Worm (Caenorhabditis elegans) whole organism, late embryonic: ENCODE measurements around the gene fbxa-206.

ENCODE experiments used
- F13H6.1 ChIP-seq: sonication (generic microtip); optimal IDR thresholded peaks from 2 replicates; lab custom pipeline; 2016; ENCODE audit warnings: missing genetic modification characterization, missing compliant biosample characterization
- K09A11.1 ChIP-seq: sonication (generic microtip); optimal IDR thresholded peaks from 2 replicates; lab custom pipeline; 2017; ENCODE audit warnings: antibody characterized with exemption, mild to moderate bottlenecking, missing genetic modification characterization, missing compliant biosample characterization; ENCODE audit not compliant: insufficient read depth
- T23F11.4 ChIP-seq: fragments of 200-800 bp; sonication (Bioruptor generic); optimal IDR thresholded peaks from 2 replicates; lab custom pipeline; 2018; ENCODE audit warnings: mild to moderate bottlenecking, missing genetic modification characterization, missing compliant biosample characterization
- Y22D7AL.16 ChIP-seq: sonication (generic microtip); optimal IDR thresholded peaks from 2 replicates; lab custom pipeline; 2016; ENCODE audit warnings: missing genetic modification characterization, missing compliant biosample characterization
- ahr-1 ChIP-seq: sonication (generic microtip); optimal IDR thresholded peaks from 2 replicates; lab custom pipeline; 2016; ENCODE audit warnings: missing genetic modification characterization, missing compliant biosample characterization
- ama-1 ChIP-seq: fragments of 150-350 bp; optimal IDR thresholded peaks from 2 replicates; lab custom pipeline; 2014
- ceh-19 ChIP-seq: fragments of 200-800 bp; sonication (Bioruptor generic); optimal IDR thresholded peaks from 2 replicates; lab custom pipeline; 2018; ENCODE audit warnings: mild to moderate bottlenecking, missing genetic modification characterization, missing compliant biosample characterization
- ceh-34 ChIP-seq: sonication (generic microtip); optimal IDR thresholded peaks from 2 replicates; lab custom pipeline; 2016; ENCODE audit warnings: mild to moderate bottlenecking, missing genetic modification characterization, missing compliant biosample characterization
- ceh-45 ChIP-seq: fragments of 200-800 bp; sonication (Bioruptor generic); IDR thresholded peaks from 2 replicates; pipeline ENCODE4 v1.3.6; 2022; ENCODE audit warnings: missing genetic modification reagents, missing genetic modification characterization, missing compliant biosample characterization
- ceh-48 ChIP-seq: sonication (generic microtip); optimal IDR thresholded peaks from 2 replicates; lab custom pipeline; 2016; ENCODE audit warnings: missing genetic modification characterization, inconsistent platforms, missing compliant biosample characterization
- elt-4 ChIP-seq: sonication (generic microtip); optimal IDR thresholded peaks from 2 replicates; lab custom pipeline; 2016; ENCODE audit warnings: missing genetic modification characterization, missing compliant biosample characterization
- ets-4 ChIP-seq: sonication (generic microtip); optimal IDR thresholded peaks from 2 replicates; lab custom pipeline; 2016; ENCODE audit warnings: missing genetic modification characterization, missing compliant biosample characterization
- eyg-1 ChIP-seq: sonication (generic microtip); optimal IDR thresholded peaks from 2 replicates; lab custom pipeline; 2016; ENCODE audit warnings: missing genotype, missing genetic modification characterization, missing compliant biosample characterization
- hlh-15 ChIP-seq: sonication (generic microtip); optimal IDR thresholded peaks from 2 replicates; lab custom pipeline; 2016; ENCODE audit warnings: missing genetic modification characterization, missing compliant biosample characterization
- hlh-6 ChIP-seq: sonication (generic microtip); optimal IDR thresholded peaks from 2 replicates; lab custom pipeline; 2016; ENCODE audit warnings: missing genotype, missing genetic modification characterization, missing compliant biosample characterization
- hlh-8 ChIP-seq: sonication (generic microtip); optimal IDR thresholded peaks from 2 replicates; lab custom pipeline; 2016; ENCODE audit warnings: missing genotype, missing genetic modification characterization, missing compliant biosample characterization
- lin-11 ChIP-seq: fragments of 200-800 bp; sonication (Bioruptor generic); optimal IDR thresholded peaks from 2 replicates; lab custom pipeline; 2018; ENCODE audit warnings: mild to moderate bottlenecking, missing genetic modification characterization, missing compliant biosample characterization
- madf-2 ChIP-seq: sonication (generic microtip); optimal IDR thresholded peaks from 2 replicates; lab custom pipeline; 2017; ENCODE audit warnings: missing genetic modification characterization, missing compliant biosample characterization
- nfya-1 ChIP-seq: sonication (generic microtip); optimal IDR thresholded peaks from 2 replicates; lab custom pipeline; 2017; ENCODE audit warnings: missing genetic modification characterization, mild to moderate bottlenecking, missing compliant biosample characterization, antibody characterized with exemption, moderate library complexity
- nhr-232 ChIP-seq: sonication (generic microtip); optimal IDR thresholded peaks from 2 replicates; lab custom pipeline; 2016; ENCODE audit warnings: missing genetic modification characterization, missing compliant biosample characterization
- npax-4 ChIP-seq: sonication (generic microtip); optimal IDR thresholded peaks from 2 replicates; lab custom pipeline; 2016; ENCODE audit warnings: missing genetic modification characterization, missing compliant biosample characterization
- odd-2 ChIP-seq: sonication (generic microtip); optimal IDR thresholded peaks from 2 replicates; lab custom pipeline; 2017; ENCODE audit warnings: antibody characterized with exemption, mild to moderate bottlenecking, missing genetic modification characterization, missing compliant biosample characterization
- pag-3 ChIP-seq: sonication (generic microtip); optimal IDR thresholded peaks from 2 replicates; lab custom pipeline; 2016; ENCODE audit warnings: missing compliant biosample characterization, missing genetic modification characterization, borderline replicate concordance
- pat-9 ChIP-seq: fragments of 200-800 bp; sonication (Bioruptor generic); optimal IDR thresholded peaks from 2 replicates; lab custom pipeline; 2018; ENCODE audit warnings: mild to moderate bottlenecking, missing genetic modification characterization, moderate library complexity, missing compliant biosample characterization
- pax-1 ChIP-seq: fragments of 150-350 bp; optimal IDR thresholded peaks from 2 replicates; lab custom pipeline; 2014; ENCODE audit warnings: missing biosample characterization, missing genetic modification characterization
- pqm-1 ChIP-seq: sonication (generic microtip); optimal IDR thresholded peaks from 2 replicates; lab custom pipeline; 2016; ENCODE audit warnings: missing genetic modification characterization, missing compliant biosample characterization
- ref-2 ChIP-seq: sonication (generic microtip); optimal IDR thresholded peaks from 2 replicates; lab custom pipeline; 2016; ENCODE audit warnings: missing genetic modification characterization, missing compliant biosample characterization
- sdc-2 ChIP-seq: sonication (generic microtip); optimal IDR thresholded peaks from 2 replicates; lab custom pipeline; 2016; ENCODE audit warnings: missing genotype, missing genetic modification characterization, missing compliant biosample characterization
- sox-2 ChIP-seq: fragments of 200-800 bp; sonication (Bioruptor generic); IDR thresholded peaks from 2 replicates; pipeline ENCODE4 v1.3.6; 2022; ENCODE audit warnings: missing genetic modification reagents, missing genetic modification characterization, missing compliant biosample characterization
- sox-4 ChIP-seq: sonication (generic microtip); optimal IDR thresholded peaks from 2 replicates; lab custom pipeline; 2017; ENCODE audit warnings: mild to moderate bottlenecking, missing genetic modification characterization, inconsistent platforms, missing compliant biosample characterization
- tbx-7 ChIP-seq: sonication (generic microtip); optimal IDR thresholded peaks from 2 replicates; lab custom pipeline; 2016; ENCODE audit warnings: missing genotype, missing genetic modification characterization, missing compliant biosample characterization
- ttx-3 ChIP-seq: sonication (generic microtip); optimal IDR thresholded peaks from 2 replicates; lab custom pipeline; 2016; ENCODE audit warnings: missing genetic modification reagents, missing genetic modification characterization, missing compliant biosample characterization
- unc-42 ChIP-seq: sonication (generic microtip); optimal IDR thresholded peaks from 2 replicates; lab custom pipeline; 2016; ENCODE audit warnings: missing genotype, missing genetic modification characterization, missing compliant biosample characterization
- unc-55 ChIP-seq: sonication (generic microtip); optimal IDR thresholded peaks from 2 replicates; lab custom pipeline; 2017; ENCODE audit warnings: missing biosample characterization, missing genetic modification reagents, missing genetic modification characterization

The fbxa-206 gene

DNA sequence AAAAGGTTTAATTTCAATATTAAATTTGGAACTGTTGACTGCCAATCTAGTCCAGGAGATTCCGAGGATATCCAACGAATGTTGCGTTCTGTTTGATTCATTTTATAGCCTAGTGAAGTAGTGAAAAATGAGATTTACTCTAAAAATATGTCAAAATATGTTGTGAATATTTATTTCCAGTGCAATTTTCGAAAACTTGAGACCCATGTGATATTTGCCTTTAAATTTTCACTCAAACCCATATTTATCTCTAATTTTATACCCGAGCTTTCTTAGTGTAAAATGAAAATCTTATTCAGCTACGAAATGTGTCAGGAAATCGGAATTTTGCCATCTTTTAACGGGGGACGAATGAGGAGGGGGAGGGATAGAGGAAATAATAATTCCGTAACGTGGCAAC, 8.4 kb downstream of the fbxa-206 start, which contains the start of gene F09C6.16:
Gene F09C6.16 (minus strand): TSS at position 101 of the 400 bp plus-strand sequence.
- TF ChIP-seq hlh-8 (tag; lab: Kevin White, UChicago): no peak
- no peak for TF ChIP-seq odd-2 (tag; lab: Kevin White, UChicago)
- TF ChIP-seq pqm-1 (tag; lab: Kevin White, UChicago): no peak
- no peak for TF ChIP-seq hlh-15 (tag; lab: Kevin White, UChicago)
- no peak for TF ChIP-seq eyg-1 (tag; lab: Kevin White, UChicago)
- no peak for TF ChIP-seq ref-2 (tag; lab: Kevin White, UChicago)
- TF ChIP-seq unc-55 (GFP tag; lab: Kevin White, UChicago): no peak
- no peak for TF ChIP-seq ceh-34 (tag; lab: Kevin White, UChicago)
- TF ChIP-seq lin-11 (tag; lab: Kevin White, UChicago): no peak
- no peak for TF ChIP-seq sox-2 (GFP tag; lab: Robert Waterston, UW)
- no peak for TF ChIP-seq K09A11.1
- no peak for TF ChIP-seq pag-3 (tag; lab: Kevin White, UChicago)
- no peak for TF ChIP-seq F13H6.1
- TF ChIP-seq hlh-6 (tag; lab: Kevin White, UChicago): no peak
- TF ChIP-seq T23F11.4 (GFP tag; lab: Kevin White, UChicago): no peak

DNA sequence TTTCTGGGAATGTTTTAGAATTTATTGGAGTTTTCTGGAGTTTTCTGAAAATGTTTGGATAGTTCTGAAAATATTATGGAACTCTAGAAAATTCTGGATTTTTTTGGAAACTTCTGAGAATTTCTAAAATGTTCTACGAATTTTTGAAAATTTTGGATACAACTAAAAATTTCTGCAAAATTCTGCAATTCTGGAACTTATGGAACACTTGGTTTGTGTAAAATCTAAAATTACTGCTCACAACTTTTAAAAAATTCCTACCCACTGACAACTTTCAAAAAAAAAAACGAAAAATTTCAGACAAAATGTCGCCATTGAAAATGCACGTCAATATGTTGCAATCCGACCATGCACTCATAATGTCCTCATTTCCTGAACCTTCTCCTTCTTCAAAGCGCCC, 13.7 kb downstream of the fbxa-206 start, which contains the start of gene nhr-262:
Gene nhr-262 (plus strand): TSS at position 301 of the 400 bp plus-strand sequence.
- TF ChIP-seq sox-4 (tag; lab: Kevin White, UChicago) (no peak), ceh-19 (GFP tag; lab: Kevin White, UChicago) (no peak), odd-2 (tag; lab: Kevin White, UChicago) (no peak), nfya-1 (tag; lab: Kevin White, UChicago) (no peak), ceh-45 (no peak), madf-2 (tag; lab: Kevin White, UChicago) (no peak), pag-3 (tag; lab: Kevin White, UChicago) (no peak), elt-4 (tag; lab: Kevin White, UChicago) (no peak), ama-1 (lab: Kevin White, UChicago) (no peak), hlh-15 (tag; lab: Kevin White, UChicago) (no peak), npax-4 (tag; lab: Kevin White, UChicago) (no peak), hlh-8 (tag; lab: Kevin White, UChicago) (no peak), sox-2 (GFP tag; lab: Robert Waterston, UW) (no peak), unc-42 (tag; lab: Kevin White, UChicago) (no peak), ahr-1 (tag; lab: Kevin White, UChicago) (no peak), pax-1 (tag; lab: Kevin White, UChicago) (no peak)

DNA sequence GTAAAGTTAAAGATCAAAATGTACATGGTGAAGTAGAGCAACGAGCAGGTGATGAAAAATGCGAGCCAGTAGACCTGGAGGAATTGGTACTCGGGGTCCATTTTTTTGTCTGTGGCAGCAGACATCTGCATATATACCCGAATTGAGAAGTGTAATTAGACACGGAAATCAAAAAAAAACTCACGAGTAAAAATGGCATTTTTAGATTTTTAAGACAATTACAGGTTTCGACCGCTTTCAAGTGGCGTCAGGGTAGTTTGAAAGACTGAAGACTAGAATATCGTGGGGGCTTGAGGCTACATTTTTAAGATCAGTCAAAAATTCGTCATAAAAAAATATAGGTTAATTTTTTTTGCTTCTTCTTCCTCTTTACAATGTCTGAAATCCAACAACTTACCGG, 15.6 kb downstream of the fbxa-206 start, which contains the start of gene srd-68:
Gene srd-68 (minus strand): TSS at position 101 of the 400 bp plus-strand sequence.
- TF ChIP-seq unc-42 (tag; lab: Kevin White, UChicago): no peak
- TF ChIP-seq K09A11.1: no peak
- no peak for TF ChIP-seq tbx-7 (tag; lab: Kevin White, UChicago)
- no peak for TF ChIP-seq pat-9

DNA sequence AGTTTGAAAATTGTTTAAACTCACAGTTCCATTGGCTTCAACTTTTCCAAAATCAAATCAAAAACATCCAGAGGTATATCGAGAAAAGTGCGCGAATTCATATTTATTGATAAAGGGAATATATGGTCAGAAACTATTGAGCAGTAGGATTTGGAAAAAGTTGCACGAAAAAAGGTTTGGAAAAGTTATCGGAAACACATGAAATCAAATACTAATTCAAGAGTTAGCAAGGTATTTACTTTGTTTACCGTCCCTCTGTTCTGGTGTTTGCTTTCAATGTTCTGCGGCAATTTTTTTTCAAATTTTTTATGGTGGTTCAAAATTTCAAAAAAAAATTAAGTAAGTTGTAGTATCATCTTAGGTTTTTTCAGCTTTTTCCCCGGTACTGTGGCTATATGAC, 18.9 kb downstream of the fbxa-206 start, which contains the start of gene fbxa-45:
Gene fbxa-45 (minus strand): TSS at position 101 of the 400 bp plus-strand sequence.
- TF ChIP-seq nhr-232 (tag; lab: Kevin White, UChicago) (no peak), odd-2 (tag; lab: Kevin White, UChicago) (no peak)
- TF ChIP-seq, all 69 proteins: peak for 0

DNA sequence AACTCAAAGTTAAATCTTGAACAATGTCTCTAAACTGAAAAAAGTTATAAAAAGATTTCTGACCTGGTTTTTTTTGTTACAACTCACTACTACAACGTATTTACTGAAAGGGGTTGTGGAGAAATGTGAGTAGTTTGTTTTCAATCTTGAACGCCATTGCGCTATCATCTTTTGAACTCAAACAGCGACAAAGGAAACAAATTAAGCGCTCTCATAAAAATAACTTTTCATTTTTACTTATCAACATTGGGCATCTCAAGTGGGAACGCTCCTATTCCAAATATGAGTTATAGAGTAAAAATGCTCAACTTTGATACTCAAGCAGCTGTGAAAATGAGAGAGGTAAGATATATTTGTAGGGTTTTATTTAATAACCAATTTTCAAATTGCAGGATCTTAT, 24.8 kb downstream of the fbxa-206 start, which contains the start of gene F09C6.15:
Gene F09C6.15 (plus strand): TSS at position 301 of the 400 bp plus-strand sequence.
- TF ChIP-seq ama-1 (lab: Kevin White, UChicago) (no peak), ttx-3 (no peak), ceh-45 (no peak), Y22D7AL.16 (tag; lab: Kevin White, UChicago) (no peak), ceh-48 (tag; lab: Kevin White, UChicago) (no peak), eyg-1 (tag; lab: Kevin White, UChicago) (no peak), ets-4 (tag; lab: Kevin White, UChicago) (no peak), pqm-1 (tag; lab: Kevin White, UChicago) (no peak), pat-9 (no peak), sdc-2 (tag; lab: Kevin White, UChicago) (no peak)
